Worm (Caenorhabditis elegans) whole organism, mixed stage, embryonic: ENCODE results near the gene C27F2.7.

ENCODE experiments used
- blmp-1 ChIP-seq: fragments of 150-350 bp; optimal IDR thresholded peaks from 2 replicates; lab custom pipeline; 2014; ENCODE audit warnings: missing biosample characterization, missing genetic modification characterization
- elt-1 ChIP-seq: sonication (generic microtip); optimal IDR thresholded peaks from 2 replicates; lab custom pipeline; 2017; ENCODE audit warnings: missing genetic modification characterization, mild to moderate bottlenecking, missing compliant biosample characterization, antibody characterized with exemption, moderate library complexity, borderline replicate concordance; ENCODE audit not compliant: insufficient read depth
- lin-13 ChIP-seq: fragments of 150-350 bp; optimal IDR thresholded peaks from 2 replicates; lab custom pipeline; 2014; ENCODE audit warnings: missing biosample characterization, missing genetic modification characterization
- nhr-237 ChIP-seq: fragments of 150-350 bp; optimal IDR thresholded peaks from 2 replicates; lab custom pipeline; 2014; ENCODE audit warnings: missing biosample characterization, missing genetic modification characterization
- pha-4 ChIP-seq: fragments of 150-350 bp; optimal IDR thresholded peaks from 2 replicates; lab custom pipeline; 2018; ENCODE audit warnings: missing biosample characterization, missing genetic modification reagents, missing genetic modification characterization
- unc-39 ChIP-seq: fragments of 150-350 bp; optimal IDR thresholded peaks from 2 replicates; lab custom pipeline; 2014; ENCODE audit warnings: missing biosample characterization, missing genetic modification characterization
- unc-62 ChIP-seq: fragments of 150-350 bp; optimal IDR thresholded peaks from 2 replicates; lab custom pipeline; 2014; ENCODE audit warnings: missing biosample characterization, missing genetic modification reagents, missing genetic modification characterization
- ztf-11 ChIP-seq: fragments of 150-350 bp; optimal IDR thresholded peaks from 2 replicates; lab custom pipeline; 2014; ENCODE audit warnings: missing biosample characterization, missing genetic modification characterization

- no peak for TF ChIP-seq unc-39 (tag; lab: Kevin White, UChicago)
- no peak for TF ChIP-seq elt-1
- TF ChIP-seq pha-4 (tag; lab: Kevin White, UChicago), result no peak
- no peak for TF ChIP-seq ztf-11 (tag; lab: Kevin White, UChicago)
- no peak for TF ChIP-seq unc-62 (GFP tag; lab: Kevin White, UChicago)
- TF ChIP-seq blmp-1 (tag; lab: Kevin White, UChicago), result no peak
- TF ChIP-seq nhr-237, result no peak
- no peak for TF ChIP-seq lin-13 (tag; lab: Kevin White, UChicago)
These were observed 33.1 kb downstream of the C27F2.7 start for ce11 chrIII:4951210-4951609.
